Fruit fly (Drosophila melanogaster) whole organism, prepupa: ENCODE data around the gene robo3.

Experiments
- CG10669 ChIP-seq: fragments of 200-800 bp; sonication (Bioruptor generic); optimal IDR thresholded peaks from 3 replicates; lab custom pipeline; 2018; ENCODE audit warnings: missing biosample characterization, mild to moderate bottlenecking, missing genetic modification characterization, moderate library complexity
- CG11294 ChIP-seq: fragments of 200-800 bp; sonication (Bioruptor generic); IDR thresholded peaks from 2 replicates; pipeline ENCODE4 v1.3.6; 2022; ENCODE audit warnings: missing biosample characterization, missing genetic modification characterization
- CG11762 ChIP-seq: fragments of 200-800 bp; sonication (Bioruptor generic); optimal IDR thresholded peaks from 3 replicates; lab custom pipeline; 2016; ENCODE audit warnings: missing biosample characterization, missing genetic modification characterization; ENCODE audit not compliant: insufficient read depth
- CG1621 ChIP-seq: fragments of 200-800 bp; sonication (Bioruptor generic); optimal IDR thresholded peaks from 3 replicates; lab custom pipeline; 2018; ENCODE audit warnings: missing biosample characterization, mild to moderate bottlenecking, missing genetic modification characterization
- CG3032 ChIP-seq: fragments of 200-800 bp; optimal IDR thresholded peaks from 2 replicates; lab custom pipeline; 2019; ENCODE audit warnings: missing biosample characterization, mild to moderate bottlenecking, missing genetic modification characterization, moderate library complexity
- CG31627 ChIP-seq: fragments of 200-800 bp; sonication (Bioruptor generic); optimal IDR thresholded peaks from 3 replicates; lab custom pipeline; 2016; ENCODE audit warnings: missing biosample characterization, missing genetic modification characterization
- CG32006 ChIP-seq: fragments of 200-800 bp; sonication (Bioruptor generic); optimal IDR thresholded peaks from 3 replicates; lab custom pipeline; 2017; ENCODE audit warnings: missing biosample characterization, mild to moderate bottlenecking, missing genetic modification characterization
- CG4318 ChIP-seq: fragments of 200-800 bp; sonication (Bioruptor generic); optimal IDR thresholded peaks from 3 replicates; lab custom pipeline; 2017; ENCODE audit warnings: missing biosample characterization, mild to moderate bottlenecking, missing genetic modification characterization
- CG6276 ChIP-seq: fragments of 200-800 bp; sonication (Bioruptor generic); optimal IDR thresholded peaks from 2 replicates; lab custom pipeline; 2017; ENCODE audit warnings: missing biosample characterization, mild to moderate bottlenecking, missing genetic modification characterization
- CG6792 ChIP-seq: fragments of 200-800 bp; sonication (Bioruptor generic); optimal IDR thresholded peaks from 3 replicates; lab custom pipeline; 2016; ENCODE audit warnings: missing biosample characterization, missing genetic modification characterization
- CG6854 ChIP-seq: fragments of 200-800 bp; sonication (Bioruptor generic); optimal IDR thresholded peaks from 2 replicates; lab custom pipeline; 2017; ENCODE audit warnings: missing biosample characterization, mild to moderate bottlenecking, missing genetic modification characterization
- CG8119 ChIP-seq: fragments of 200-800 bp; sonication (Bioruptor generic); IDR thresholded peaks from 3 replicates; pipeline ENCODE4 v1.3.6; 2022; ENCODE audit warnings: missing biosample characterization, missing genetic modification characterization
- CG8319 ChIP-seq: fragments of 200-800 bp; sonication (Bioruptor generic); optimal IDR thresholded peaks from 3 replicates; lab custom pipeline; 2016; ENCODE audit warnings: missing biosample characterization, missing genetic modification characterization
- CG8632 ChIP-seq: fragments of 200-800 bp; sonication (Bioruptor generic); optimal IDR thresholded peaks from 3 replicates; lab custom pipeline; 2016; ENCODE audit warnings: missing biosample characterization, missing genetic modification characterization
- CG9139 ChIP-seq: fragments of 200-800 bp; sonication (Bioruptor generic); optimal IDR thresholded peaks from 3 replicates; lab custom pipeline; 2017; ENCODE audit warnings: missing biosample characterization, mild to moderate bottlenecking, missing genetic modification characterization
- Eip75B ChIP-seq: fragments of 200-800 bp; sonication (Bioruptor generic); optimal IDR thresholded peaks from 3 replicates; lab custom pipeline; 2016; ENCODE audit warnings: missing biosample characterization, missing genetic modification characterization
- Eip78C ChIP-seq: fragments of 200-800 bp; sonication (Bioruptor generic); peaks from one replicate; lab custom pipeline; 2016; ENCODE audit warnings: missing biosample characterization, missing genetic modification characterization
- Eip93F ChIP-seq: fragments of 200-800 bp; sonication (Bioruptor generic); optimal IDR thresholded peaks from 2 replicates; lab custom pipeline; 2016; ENCODE audit warnings: missing biosample characterization, mild to moderate bottlenecking, missing genetic modification characterization
- Ets21C ChIP-seq: fragments of 200-800 bp; sonication (Bioruptor generic); optimal IDR thresholded peaks from 3 replicates; lab custom pipeline; 2016; ENCODE audit warnings: missing biosample characterization, missing genetic modification characterization
- Ets96B ChIP-seq: fragments of 200-800 bp; optimal IDR thresholded peaks from 2 replicates; lab custom pipeline; 2019; ENCODE audit warnings: missing biosample characterization, mild to moderate bottlenecking, missing genetic modification characterization, moderate library complexity
- Hr39 ChIP-seq: fragments of 200-800 bp; sonication (Bioruptor generic); optimal IDR thresholded peaks from 2 replicates; lab custom pipeline; 2016; ENCODE audit warnings: missing biosample characterization, missing genetic modification characterization
- Hr4 ChIP-seq: fragments of 200-800 bp; sonication (Bioruptor generic); optimal IDR thresholded peaks from 3 replicates; lab custom pipeline; 2016; ENCODE audit warnings: missing biosample characterization, missing genetic modification characterization
- Lpt ChIP-seq: fragments of 200-800 bp; sonication (Bioruptor generic); optimal IDR thresholded peaks from 3 replicates; lab custom pipeline; 2016; ENCODE audit warnings: missing biosample characterization, missing genetic modification characterization
- Met ChIP-seq: fragments of 200-800 bp; sonication (Bioruptor generic); optimal IDR thresholded peaks from 3 replicates; lab custom pipeline; 2016; ENCODE audit warnings: missing biosample characterization, missing genetic modification characterization
- OdsH ChIP-seq: fragments of 200-800 bp; sonication (Bioruptor generic); optimal IDR thresholded peaks from 3 replicates; lab custom pipeline; 2016; ENCODE audit warnings: missing biosample characterization, missing genetic modification characterization
- Sox102F ChIP-seq: fragments of 200-800 bp; sonication (Bioruptor generic); optimal IDR thresholded peaks from 2 replicates; lab custom pipeline; 2016; ENCODE audit warnings: missing biosample characterization, mild to moderate bottlenecking, missing genetic modification characterization
- cyc ChIP-seq: fragments of 200-800 bp; sonication (Bioruptor generic); optimal IDR thresholded peaks from 3 replicates; lab custom pipeline; 2016; ENCODE audit warnings: missing biosample characterization, missing genetic modification characterization
- esn ChIP-seq: fragments of 200-800 bp; sonication (Bioruptor generic); optimal IDR thresholded peaks from 2 replicates; lab custom pipeline; 2016; ENCODE audit warnings: missing biosample characterization, mild to moderate bottlenecking, missing genetic modification characterization, moderate library complexity
- fd59A ChIP-seq: fragments of 200-800 bp; sonication (Bioruptor generic); optimal IDR thresholded peaks from 2 replicates; lab custom pipeline; 2017; ENCODE audit warnings: missing biosample characterization, mild to moderate bottlenecking, missing genetic modification characterization, missing genetic modification reagents
- fd85E ChIP-seq: fragments of 200-800 bp; sonication (Bioruptor generic); optimal IDR thresholded peaks from 3 replicates; lab custom pipeline; 2016; ENCODE audit warnings: missing biosample characterization, missing genetic modification characterization
- fkh ChIP-seq: fragments of 200-800 bp; sonication (Bioruptor generic); optimal IDR thresholded peaks from 3 replicates; lab custom pipeline; 2017; ENCODE audit warnings: missing biosample characterization, mild to moderate bottlenecking, missing genetic modification characterization, moderate library complexity
- lz ChIP-seq: fragments of 200-800 bp; sonication (Bioruptor generic); optimal IDR thresholded peaks from 3 replicates; lab custom pipeline; 2016; ENCODE audit warnings: missing biosample characterization, missing genetic modification characterization
- net ChIP-seq: fragments of 200-800 bp; sonication (Bioruptor generic); optimal IDR thresholded peaks from 3 replicates; lab custom pipeline; 2016; ENCODE audit warnings: missing biosample characterization, missing genetic modification characterization
- pdm3 ChIP-seq: fragments of 200-800 bp; sonication (Bioruptor generic); optimal IDR thresholded peaks from 3 replicates; lab custom pipeline; 2016; ENCODE audit warnings: missing biosample characterization, missing genetic modification characterization
- spab ChIP-seq: fragments of 200-800 bp; sonication (Bioruptor generic); optimal IDR thresholded peaks from 2 replicates; lab custom pipeline; 2017; ENCODE audit warnings: missing biosample characterization, mild to moderate bottlenecking, missing genetic modification characterization, missing genetic modification reagents
- topi ChIP-seq: fragments of 200-800 bp; sonication (Bioruptor generic); optimal IDR thresholded peaks from 3 replicates; lab custom pipeline; 2016; ENCODE audit warnings: missing biosample characterization, missing genetic modification characterization

robo3 gene

dm6 chr2L:1217033-1217612, 39.1 kb upstream of the robo3 start:
- TF ChIP-seq OdsH (GFP tag; lab: Kevin White, UChicago) (no peak), CG6854 (GFP tag; lab: Kevin White, UChicago) (no peak), cyc (GFP tag; lab: Kevin White, UChicago) (no peak), CG4318 (GFP tag; lab: Kevin White, UChicago) (no peak), Eip78C (GFP tag; lab: Kevin White, UChicago) (no peak), Eip93F (GFP tag; lab: Kevin White, UChicago) (no peak), topi (no peak), Ets21C (GFP tag; lab: Kevin White, UChicago) (no peak), fkh (GFP tag; lab: Kevin White, UChicago) (no peak), Hr4 (GFP tag; lab: Kevin White, UChicago) (no peak), Ets96B (tag; lab: Kevin White, UChicago) (no peak), CG8119 (GFP tag; lab: Robert Waterston, UW) (no peak)

- TF ChIP-seq CG10669 (GFP tag; lab: Kevin White, UChicago) (no peak), Sox102F (GFP tag; lab: Kevin White, UChicago) (no peak), Met (GFP tag; lab: Kevin White, UChicago) (peak; percentile 50), spab (GFP tag; lab: Kevin White, UChicago) (no peak), fkh (GFP tag; lab: Kevin White, UChicago) (peak; percentile 66), CG11762 (GFP tag; lab: Kevin White, UChicago) (no peak), esn (GFP tag; lab: Kevin White, UChicago) (peak; percentile 47), CG31627 (GFP tag; lab: Kevin White, UChicago) (peak; percentile 20), CG9139 (GFP tag; lab: Kevin White, UChicago) (no peak), pdm3 (GFP tag; lab: Kevin White, UChicago) (peak; percentile 24), OdsH (GFP tag; lab: Kevin White, UChicago) (peak; percentile 40), CG11294 (no peak), CG6792 (GFP tag; lab: Kevin White, UChicago) (no peak), Hr39 (GFP tag; lab: Kevin White, UChicago) (no peak)
Measured at dm6 chr2L:1217892-1218473, 38.2 kb upstream of the robo3 start.

- TF ChIP-seq CG11294, result no peak
- TF ChIP-seq Ets21C (GFP tag; lab: Kevin White, UChicago), result no peak
- TF ChIP-seq Sox102F (GFP tag; lab: Kevin White, UChicago), result no peak
- no peak for TF ChIP-seq CG8632 (GFP tag; lab: Kevin White, UChicago)
- no peak for TF ChIP-seq CG32006 (GFP tag; lab: Kevin White, UChicago)
- TF ChIP-seq topi, result no peak
- TF ChIP-seq Eip93F (GFP tag; lab: Kevin White, UChicago), result no peak
- TF ChIP-seq net (GFP tag; lab: Kevin White, UChicago), result no peak
- no peak for TF ChIP-seq Hr4 (GFP tag; lab: Kevin White, UChicago)
- no peak for TF ChIP-seq Eip75B (GFP tag; lab: Kevin White, UChicago)
- TF ChIP-seq CG6792 (GFP tag; lab: Kevin White, UChicago), result no peak
- no peak for TF ChIP-seq CG6276 (GFP tag; lab: Kevin White, UChicago)
- no peak for TF ChIP-seq fd59A (GFP tag; lab: Kevin White, UChicago)
- TF ChIP-seq CG8319 (GFP tag; lab: Kevin White, UChicago), result no peak
- TF ChIP-seq CG1621, result no peak
- TF ChIP-seq esn (GFP tag; lab: Kevin White, UChicago), result no peak
- no peak for TF ChIP-seq Lpt (GFP tag; lab: Kevin White, UChicago)
- TF ChIP-seq lz, result no peak
Measured at dm6 chr2L:1218475-1218874, 37.7 kb upstream of the robo3 start.

- no peak for TF ChIP-seq CG9139 (GFP tag; lab: Kevin White, UChicago)
- no peak for TF ChIP-seq CG3032 (tag; lab: Kevin White, UChicago)
- no peak for TF ChIP-seq CG8319 (GFP tag; lab: Kevin White, UChicago)
- TF ChIP-seq fd85E (GFP tag; lab: Kevin White, UChicago), result no peak
Measured at dm6 chr2L:1218993-1219392, 37.2 kb upstream of the robo3 start, which contains the start of gene CG42329. Gene CG42329, plus strand, starts transcription at chr2L:1219293.
